Worm (Caenorhabditis elegans) whole organism, young adult: ENCODE measurements around the gene rfc-3.
"Not testable (repeated sequence)": the region's sequence is repeated elsewhere in the genome, so short reads cannot be mapped to it uniquely, and the experiment has no call there.

Experiments used
- B0261.1 ChIP-seq: sonication (generic microtip); optimal IDR thresholded peaks from 2 replicates; lab custom pipeline; 2016; ENCODE audit warnings: mild to moderate bottlenecking, missing genetic modification characterization, moderate library complexity, missing compliant biosample characterization
- D2030.7 ChIP-seq: fragments of 200-800 bp; sonication (Bioruptor generic); IDR thresholded peaks from 2 replicates; pipeline ENCODE4 v1.3.6; 2022; ENCODE audit warnings: missing genetic modification reagents, missing genetic modification characterization, missing compliant biosample characterization
- F22D6.2 ChIP-seq: sonication (generic microtip); optimal IDR thresholded peaks from 2 replicates; lab custom pipeline; 2016; ENCODE audit warnings: mild to moderate bottlenecking, missing genetic modification characterization, missing compliant biosample characterization
- F52B5.7 ChIP-seq: sonication (generic microtip); optimal IDR thresholded peaks from 2 replicates; lab custom pipeline; 2016; ENCODE audit warnings: mild to moderate bottlenecking, missing genetic modification characterization, missing compliant biosample characterization
- F55B11.4 ChIP-seq: sonication (generic microtip); optimal IDR thresholded peaks from 2 replicates; lab custom pipeline; 2016; ENCODE audit warnings: missing compliant biosample characterization, missing genetic modification characterization, borderline replicate concordance; ENCODE audit not compliant: insufficient read depth
- K12H6.12 ChIP-seq: fragments of 200-800 bp; sonication (Bioruptor generic); optimal IDR thresholded peaks from 2 replicates; lab custom pipeline; 2018; ENCODE audit warnings: mild to moderate bottlenecking, missing genetic modification characterization, missing compliant biosample characterization
- T26A5.8 ChIP-seq: sonication (generic microtip); optimal IDR thresholded peaks from 2 replicates; lab custom pipeline; 2016; ENCODE audit warnings: missing genetic modification characterization, missing compliant biosample characterization
- atf-7 ChIP-seq: sonication (generic microtip); optimal IDR thresholded peaks from 2 replicates; lab custom pipeline; 2017; ENCODE audit warnings: mild to moderate bottlenecking, missing genetic modification characterization, missing compliant biosample characterization
- attf-6 ChIP-seq: fragments of 200-800 bp; sonication (Bioruptor generic); IDR thresholded peaks from 2 replicates; pipeline ENCODE4 v1.3.6; 2022; ENCODE audit warnings: missing genetic modification reagents, missing genetic modification characterization, missing compliant biosample characterization
- cebp-2 ChIP-seq: fragments of 200-800 bp; sonication (Bioruptor generic); IDR thresholded peaks from 2 replicates; pipeline ENCODE4 v1.3.6; 2022; ENCODE audit warnings: missing genetic modification characterization, missing compliant biosample characterization
- ceh-100 ChIP-seq: fragments of 200-800 bp; sonication (Bioruptor generic); IDR thresholded peaks from 2 replicates; pipeline ENCODE4 v1.3.6; 2022; ENCODE audit warnings: missing genetic modification reagents, missing genetic modification characterization, missing compliant biosample characterization
- ceh-58 ChIP-seq: fragments of 200-800 bp; sonication (Bioruptor generic); IDR thresholded peaks from 2 replicates; pipeline ENCODE4 v1.3.6; 2022; ENCODE audit warnings: missing genetic modification characterization, missing compliant biosample characterization
- dox-1 ChIP-seq: fragments of 200-800 bp; sonication (Bioruptor generic); IDR thresholded peaks from 2 replicates; pipeline ENCODE4 v1.3.6; 2022; ENCODE audit warnings: missing genetic modification reagents, missing genetic modification characterization, missing compliant biosample characterization
- dpff-1 ChIP-seq: sonication (generic microtip); optimal IDR thresholded peaks from 2 replicates; lab custom pipeline; 2017; ENCODE audit warnings: mild to moderate bottlenecking, missing genetic modification characterization, missing compliant biosample characterization
- efl-1 ChIP-seq: fragments of 150-350 bp; optimal IDR thresholded peaks from 2 replicates; lab custom pipeline; 2014; ENCODE audit warnings: missing biosample characterization, missing genetic modification reagents, missing genetic modification characterization
- egl-44 ChIP-seq: fragments of 200-800 bp; sonication (Bioruptor generic); IDR thresholded peaks from 2 replicates; pipeline ENCODE4 v1.3.6; 2022; ENCODE audit warnings: missing genetic modification reagents, missing genetic modification characterization, missing compliant biosample characterization
- hmg-1.2 ChIP-seq: fragments of 200-800 bp; sonication (Bioruptor generic); IDR thresholded peaks from 2 replicates; pipeline ENCODE4 v1.3.6; 2022; ENCODE audit warnings: missing genetic modification reagents, missing genetic modification characterization, missing compliant biosample characterization
- hrde-1 ChIP-seq: sonication (generic microtip); optimal IDR thresholded peaks from 2 replicates; lab custom pipeline; 2016; ENCODE audit warnings: missing genetic modification characterization, mild to moderate bottlenecking, missing compliant biosample characterization, moderate library complexity, missing genotype, missing genetic modification reagents, borderline replicate concordance
- lin-26 ChIP-seq: fragments of 200-800 bp; sonication (Bioruptor generic); IDR thresholded peaks from 2 replicates; pipeline ENCODE4 v1.3.6; 2022; ENCODE audit warnings: missing genetic modification reagents, missing genetic modification characterization, missing compliant biosample characterization
- lin-54 ChIP-seq: fragments of 200-800 bp; sonication (Bioruptor generic); optimal IDR thresholded peaks from 2 replicates; lab custom pipeline; 2018; ENCODE audit warnings: mild to moderate bottlenecking, missing genetic modification characterization, missing compliant biosample characterization
- madf-6 ChIP-seq: fragments of 200-800 bp; sonication (Bioruptor generic); IDR thresholded peaks from 2 replicates; pipeline ENCODE4 v1.3.6; 2022; ENCODE audit warnings: missing genetic modification reagents, missing genetic modification characterization, missing compliant biosample characterization
- madf-8 ChIP-seq: fragments of 200-800 bp; sonication (Bioruptor generic); conservative IDR thresholded peaks from 2 replicates; pipeline ENCODE4 v1.3.6; 2022; ENCODE audit warnings: missing genetic modification reagents, missing genetic modification characterization, missing compliant biosample characterization
- mel-28 ChIP-seq: sonication (generic microtip); optimal IDR thresholded peaks from 2 replicates; lab custom pipeline; 2016; ENCODE audit warnings: borderline replicate concordance, mild to moderate bottlenecking, missing genetic modification characterization, missing compliant biosample characterization
- mes-4 ChIP-seq: sonication (generic microtip); optimal IDR thresholded peaks from 2 replicates; lab custom pipeline; 2016; ENCODE audit warnings: missing genotype, missing genetic modification characterization, missing compliant biosample characterization
- nfyb-1 ChIP-seq: fragments of 200-800 bp; sonication (Bioruptor generic); IDR thresholded peaks from 2 replicates; pipeline ENCODE4 v1.3.6; 2022; ENCODE audit warnings: missing genetic modification reagents, missing genetic modification characterization, missing compliant biosample characterization
- nhr-120 ChIP-seq: fragments of 200-800 bp; sonication (Bioruptor generic); IDR thresholded peaks from 2 replicates; pipeline ENCODE4 v1.3.6; 2022; ENCODE audit warnings: missing genetic modification characterization, missing compliant biosample characterization
- nhr-27 ChIP-seq: fragments of 200-800 bp; sonication (Bioruptor generic); optimal IDR thresholded peaks from 2 replicates; lab custom pipeline; 2018; ENCODE audit warnings: mild to moderate bottlenecking, missing genetic modification characterization, moderate library complexity, missing compliant biosample characterization
- pbrm-1 ChIP-seq: fragments of 200-800 bp; sonication (Bioruptor generic); IDR thresholded peaks from 2 replicates; pipeline ENCODE4 v1.3.6; 2022; ENCODE audit warnings: missing genetic modification reagents, missing genetic modification characterization, missing compliant biosample characterization
- rec-8 ChIP-seq, 2 experiments: sonication (generic microtip); optimal IDR thresholded peaks; 2 replicates each; lab custom pipeline; 2016; ENCODE audit warnings: mild to moderate bottlenecking in 2 of 2, missing genetic modification characterization in 2 of 2, missing genetic modification reagents in 2 of 2, missing genotype in 2 of 2, missing biosample characterization in 1 of 2, missing compliant biosample characterization in 1 of 2, moderate library complexity in 1 of 2
- rpc-1 ChIP-seq, 2 experiments: fragments of 150-350 bp in 1 of 2; sonication (generic microtip) in 1 of 2; optimal IDR thresholded peaks; 2 replicates each; lab custom pipeline; 2014 to 2018; ENCODE audit warnings: missing biosample characterization in 1 of 2, missing genetic modification characterization in 1 of 2, missing genetic modification reagents in 1 of 2, missing genotype in 1 of 2
- sdz-38 ChIP-seq: sonication (generic microtip); optimal IDR thresholded peaks from 2 replicates; lab custom pipeline; 2016; ENCODE audit warnings: missing genotype, missing genetic modification characterization, missing compliant biosample characterization
- sea-2 ChIP-seq: fragments of 200-800 bp; sonication (Bioruptor generic); IDR thresholded peaks from 2 replicates; pipeline ENCODE4 v1.3.6; 2022; ENCODE audit warnings: missing genetic modification characterization, missing compliant biosample characterization
- snpc-1.3 ChIP-seq: sonication (generic microtip); optimal IDR thresholded peaks from 2 replicates; lab custom pipeline; 2017; ENCODE audit warnings: missing genetic modification characterization, mild to moderate bottlenecking, missing compliant biosample characterization, antibody characterized with exemption, moderate library complexity, missing genotype, missing genetic modification reagents; ENCODE audit not compliant: insufficient read depth
- snpc-4 ChIP-seq, 5 experiments: fragments of 150-350 bp in 1 of 5; sonication (generic microtip) in 4 of 5; optimal IDR thresholded peaks; 2 replicates each; lab custom pipeline; 2014 to 2018; ENCODE audit warnings: missing genetic modification characterization in 5 of 5, missing biosample characterization in 3 of 5, antibody characterized with exemption in 2 of 5, mild to moderate bottlenecking in 2 of 5, missing compliant biosample characterization in 2 of 5, missing genotype in 2 of 5, moderate library complexity in 2 of 5, missing genetic modification reagents in 1 of 5
- somi-1 ChIP-seq: fragments of 200-800 bp; sonication (Bioruptor generic); optimal IDR thresholded peaks from 2 replicates; lab custom pipeline; 2018; ENCODE audit warnings: mild to moderate bottlenecking, missing genetic modification characterization, missing compliant biosample characterization
- tbp1 ChIP-seq: fragments of 200-800 bp; sonication (Bioruptor generic); optimal IDR thresholded peaks from 2 replicates; lab custom pipeline; 2018; ENCODE audit warnings: mild to moderate bottlenecking, missing genetic modification characterization, missing compliant biosample characterization
- zfh-2 ChIP-seq: fragments of 200-800 bp; sonication (Bioruptor generic); conservative IDR thresholded peaks from 2 replicates; pipeline ENCODE4 v1.3.6; 2022; ENCODE audit warnings: missing genetic modification reagents, missing genetic modification characterization, missing compliant biosample characterization
- ztf-25 ChIP-seq: fragments of 200-800 bp; sonication (Bioruptor generic); IDR thresholded peaks from 2 replicates; pipeline ENCODE4 v1.3.6; 2022; ENCODE audit warnings: missing genetic modification reagents, missing genetic modification characterization, missing compliant biosample characterization

Gene rfc-3

DNA sequence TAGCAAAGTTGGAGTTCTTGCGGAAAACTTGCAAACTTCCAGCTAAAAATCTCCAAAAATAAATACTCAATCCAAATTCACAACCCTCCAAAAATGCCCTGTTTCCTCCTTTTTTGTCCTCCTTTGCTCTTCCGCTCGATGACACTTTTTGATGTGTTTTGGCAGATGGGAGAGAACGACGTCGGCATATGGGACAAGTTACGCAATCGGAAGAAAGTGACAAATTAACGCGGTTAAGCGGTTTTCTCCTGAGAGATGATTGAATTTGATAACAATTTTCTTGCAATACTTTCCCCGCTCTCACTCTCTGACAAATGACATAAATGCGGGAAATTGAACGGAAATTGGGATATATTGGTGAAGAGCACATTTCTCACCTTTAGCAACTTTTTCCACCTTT, 21.1 kb downstream of the rfc-3 start:
- TF ChIP-seq F52B5.7 (tag; lab: Kevin White, UChicago) = no peak
- TF ChIP-seq sdz-38 (tag; lab: Kevin White, UChicago) = no peak
- TF ChIP-seq snpc-4 (GFP tag; optimal IDR thresholded peaks at IDR 0.05; lab: Kevin White, UChicago) = no peak
- TF ChIP-seq snpc-4 (tag; optimal IDR thresholded peaks at IDR 0.05; lab: Kevin White, UChicago) = no peak
- TF ChIP-seq ztf-25 (GFP tag; lab: Robert Waterston, UW) = no peak
- TF ChIP-seq somi-1 (GFP tag; lab: Kevin White, UChicago) = no peak
- TF ChIP-seq F22D6.2 (tag; lab: Kevin White, UChicago) = no peak
- TF ChIP-seq lin-54 (GFP tag; lab: Kevin White, UChicago) = no peak
- no peak for TF ChIP-seq snpc-1.3 (tag; lab: Kevin White, UChicago)
- TF ChIP-seq madf-8 (GFP tag; lab: Robert Waterston, UW) = no peak
- TF ChIP-seq mes-4 (tag; lab: Kevin White, UChicago) = no peak
- no peak for TF ChIP-seq atf-7 (tag; lab: Kevin White, UChicago)
- TF ChIP-seq ceh-58 = no peak
- no peak for TF ChIP-seq nhr-27 (tag; lab: Kevin White, UChicago)
- no peak for TF ChIP-seq rec-8 (tag; optimal IDR thresholded peaks at IDR 0.05; lab: Kevin White, UChicago)
- no peak for TF ChIP-seq hrde-1 (tag; lab: Kevin White, UChicago)
- no peak for TF ChIP-seq dpff-1 (tag; lab: Kevin White, UChicago)
- TF ChIP-seq mel-28 (tag; lab: Kevin White, UChicago) = no peak

- TF ChIP-seq K12H6.12 (tag; lab: Kevin White, UChicago) = peak; percentile 38
- TF ChIP-seq egl-44 (GFP tag; lab: Robert Waterston, UW) = no peak
- TF ChIP-seq, all 124 proteins: peak for 1
Observed at ce11 chrIV:13118794-13119193, 23.2 kb downstream of the rfc-3 start, which contains the start of gene unc-30. Gene unc-30, plus strand, starts transcription at chrIV:13118977.

ce11 chrIV:13121396-13121795, 25.8 kb downstream of the rfc-3 start:
- no peak for TF ChIP-seq sea-2 (GFP tag; lab: Robert Waterston, UW)
- TF ChIP-seq nhr-120 (GFP tag; lab: Robert Waterston, UW) = no peak
- TF ChIP-seq sdz-38 (tag; lab: Kevin White, UChicago) = no peak

DNA sequence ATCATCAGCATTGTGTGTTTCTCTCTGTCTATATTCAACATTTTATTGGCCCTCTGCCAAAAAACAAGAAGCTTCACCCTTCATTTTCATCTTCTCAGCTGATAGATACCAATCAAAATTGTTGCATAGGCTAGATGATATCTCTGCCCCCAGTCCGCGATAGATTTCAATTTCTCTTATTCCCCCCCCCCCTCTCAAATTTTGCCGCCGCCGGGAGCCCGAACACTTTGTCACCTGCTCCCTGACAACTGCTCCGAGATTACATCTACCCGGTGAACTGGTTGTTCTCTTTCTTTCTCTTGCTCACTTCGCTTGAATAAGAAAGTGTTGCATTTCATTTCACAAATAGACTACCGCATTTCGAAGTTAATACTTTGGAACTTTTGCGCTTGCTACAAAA, 30.4 kb downstream of the rfc-3 start:
- 0 out of 2 replicates have a peak, but pooled peaks have one; percentile 41 for TF ChIP-seq cebp-2 (GFP tag; lab: Robert Waterston, UW)
- 0 out of 2 replicates have a peak, but pooled peaks have one; percentile 15 for TF ChIP-seq zfh-2 (GFP tag; lab: Robert Waterston, UW)
- TF ChIP-seq T26A5.8 = no peak

DNA sequence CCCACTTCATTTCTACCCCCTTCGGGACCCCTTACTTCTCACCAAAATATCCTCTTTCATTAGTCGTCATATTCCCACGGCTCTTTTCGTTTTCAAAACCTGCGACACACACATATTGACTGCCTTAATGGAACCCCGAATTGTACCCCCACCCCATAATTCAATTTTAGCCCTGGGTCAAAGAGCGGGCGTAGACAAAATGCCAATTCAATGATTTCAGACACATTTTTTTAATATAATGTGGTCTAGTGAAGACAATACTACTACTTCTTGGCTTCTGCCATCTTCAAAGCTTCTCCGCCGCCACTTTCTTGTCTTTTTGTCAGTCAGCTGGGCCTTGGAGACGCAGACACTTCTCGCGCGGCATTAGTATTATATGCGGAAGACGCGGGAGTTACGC, 32.2 kb downstream of the rfc-3 start:
- TF ChIP-seq cebp-2 (GFP tag; lab: Robert Waterston, UW) = 0 out of 2 replicates have a peak, but pooled peaks have one; percentile 51
- no peak for TF ChIP-seq efl-1 (GFP tag; lab: Kevin White, UChicago)
- no peak for TF ChIP-seq F55B11.4 (tag; lab: Kevin White, UChicago)

DNA sequence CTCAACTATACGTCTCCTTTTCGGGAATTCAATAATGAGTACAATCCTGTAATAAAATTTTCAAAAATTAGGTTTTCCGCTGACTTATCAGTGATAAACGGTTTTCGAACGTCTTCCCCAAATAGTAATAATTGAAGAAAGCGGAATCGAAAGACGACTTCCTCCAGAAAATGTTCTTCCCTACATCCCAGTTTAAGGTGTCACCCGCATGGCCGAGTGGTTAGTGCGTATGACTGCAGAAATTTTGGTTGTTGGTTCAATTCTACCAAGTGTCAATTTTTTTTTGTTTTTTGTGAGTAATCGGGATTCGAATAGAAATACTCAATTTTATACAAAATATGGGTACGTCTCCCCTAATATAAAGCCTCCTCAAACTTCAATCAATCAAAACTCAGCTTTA, 45.2 kb downstream of the rfc-3 start:
- peak; percentile 91 for TF ChIP-seq lin-26 (GFP tag; lab: Robert Waterston, UW)
- peak; percentile 49 for TF ChIP-seq dox-1 (GFP tag; lab: Robert Waterston, UW)
- TF ChIP-seq attf-6 (GFP tag; lab: Robert Waterston, UW) = 0 out of 2 replicates have a peak, but pooled peaks have one; percentile 26
- TF ChIP-seq B0261.1 = peak; percentile 57
- TF ChIP-seq snpc-4 (GFP tag; optimal IDR thresholded peaks at IDR 0.05; lab: Kevin White, UChicago) = not testable (repeated sequence)
- peak in 1 of 4 experiments; percentile 36 for TF ChIP-seq snpc-4 (tag; optimal IDR thresholded peaks at IDR 0.05; lab: Kevin White, UChicago)
- TF ChIP-seq ceh-100 (GFP tag; lab: Robert Waterston, UW) = peak; percentile 31; the same call in 1 of the 2 replicates
- peak; percentile 57 for TF ChIP-seq pbrm-1
- peak; percentile 87 for TF ChIP-seq tbp1
- TF ChIP-seq rpc-1 (optimal IDR thresholded peaks at IDR 0.05; lab: Kevin White, UChicago) = peak; percentile 42
- TF ChIP-seq rpc-1 (tag; optimal IDR thresholded peaks at IDR 0.05; lab: Kevin White, UChicago) = peak; percentile 63
- peak; percentile 82 for TF ChIP-seq nfyb-1
- 0 out of 2 replicates have a peak, but pooled peaks have one; percentile 20 for TF ChIP-seq ceh-58
- peak; percentile 54; the same call in 1 of the 2 replicates for TF ChIP-seq madf-6 (GFP tag; lab: Robert Waterston, UW)
- 0 out of 2 replicates have a peak, but pooled peaks have one; percentile 26 for TF ChIP-seq D2030.7 (GFP tag; lab: Robert Waterston, UW)
- peak; percentile 62 for TF ChIP-seq hmg-1.2
